Fruit fly (Drosophila melanogaster): ENCODE data around the gene CG31140.

Gene CG31140

dm6 chr3R:23915967-23916366 lies 47.0 kb upstream of the CG31140 start (continued):
- no peak for TF ChIP-seq CG30020 (tag; optimal IDR thresholded peaks at IDR 0.05)
- TF ChIP-seq Xrp1 (GFP tag; IDR thresholded peaks at IDR 0.05), result 0 out of 2 replicates have a peak, but pooled peaks have one; percentile 13
- TF ChIP-seq CG2678 (tag; optimal IDR thresholded peaks at IDR 0.05), result peak; percentile 5
- TF ChIP-seq CG1603 (tag; optimal IDR thresholded peaks at IDR 0.05), result peak; percentile 1
- no peak for TF ChIP-seq p53 (GFP tag; optimal IDR thresholded peaks at IDR 0.05)
- TF ChIP-seq Sox102F (GFP tag; optimal IDR thresholded peaks at IDR 0.05), result peak; percentile 40

DNA sequence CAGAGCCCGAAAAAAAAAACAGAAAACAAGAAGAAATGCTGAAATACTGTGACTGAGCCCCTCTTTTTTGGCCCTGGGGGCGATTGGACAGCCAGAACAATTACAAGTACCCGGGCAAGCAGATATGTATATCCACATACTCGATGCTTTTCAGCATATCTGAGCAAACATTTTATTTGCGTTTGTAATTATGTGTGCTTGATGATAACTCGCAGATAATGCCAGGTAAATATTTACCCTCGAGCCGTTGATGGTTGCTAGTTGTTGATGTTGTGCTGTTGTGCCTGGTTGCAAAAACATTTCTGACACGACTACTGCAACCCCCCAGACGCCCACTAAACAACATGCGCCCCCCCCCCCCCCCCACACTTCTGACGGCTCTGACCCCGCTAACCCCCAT lies 43.6 kb upstream of the CG31140 start:
- TF ChIP-seq CG1603 (tag; optimal IDR thresholded peaks at IDR 0.05) (peak; percentile 34), Kr (GFP tag; optimal IDR thresholded peaks at IDR 0.05) (peak; percentile 45), sr (GFP tag; IDR thresholded peaks at IDR 0.05) (peak; percentile 25; the same call in 1 of the 3 replicates), ftz-f1 (GFP tag; optimal IDR thresholded peaks at IDR 0.05) (no peak), Dip3 (GFP tag; optimal IDR thresholded peaks at IDR 0.05) (no peak), Aef1 (GFP tag; IDR thresholded peaks at IDR 0.05) (no peak), CG12299 (tag; optimal IDR thresholded peaks at IDR 0.05) (peak; percentile 21), caup (GFP tag; optimal IDR thresholded peaks at IDR 0.05; ENCODE audit: severe bottlenecking) (peak; percentile 69), Hr78 (GFP tag; optimal IDR thresholded peaks at IDR 0.05) (peak in 1 of 2 experiments; percentile 48), ttk (GFP tag; IDR thresholded peaks at IDR 0.05) (no peak), kni (GFP tag; optimal IDR thresholded peaks at IDR 0.05) (peak; percentile 30), stc (GFP tag; IDR thresholded peaks at IDR 0.05) (no peak; the same call in 1 of the 2 replicates), CG13775 (GFP tag; optimal IDR thresholded peaks at IDR 0.05) (peak; percentile 3), CG10565 (GFP tag; optimal IDR thresholded peaks at IDR 0.05) (no peak), Opbp (GFP tag; IDR thresholded peaks at IDR 0.05; ENCODE audit: partially characterized antibody) (no peak), fd64A (GFP tag; optimal IDR thresholded peaks at IDR 0.05) (peak; percentile 68), CG13123 (GFP tag; optimal IDR thresholded peaks at IDR 0.05) (peak; percentile 8), Doc2 (GFP tag; IDR thresholded peaks at IDR 0.05) (no peak), CG2202 (tag; optimal IDR thresholded peaks at IDR 0.05) (no peak), CG14860 (GFP tag; IDR thresholded peaks at IDR 0.05; ENCODE audit: partially characterized antibody) (no peak), pzg (GFP tag; optimal IDR thresholded peaks at IDR 0.05) (no peak), Side (GFP tag; optimal IDR thresholded peaks at IDR 0.05) (no peak), CG2889 (GFP tag; IDR thresholded peaks at IDR 0.05) (no peak), CG17385 (GFP tag; optimal IDR thresholded peaks at IDR 0.05) (peak; percentile 61), Camta (GFP tag; optimal IDR thresholded peaks at IDR 0.05) (no peak), Lim3 (GFP tag; IDR thresholded peaks at IDR 0.05) (no peak), CG4404 (GFP tag; IDR thresholded peaks at IDR 0.05) (no peak), nerfin-1 (tag; optimal IDR thresholded peaks at IDR 0.05) (peak; percentile 43), Neu2 (GFP tag; optimal IDR thresholded peaks at IDR 0.05; ENCODE audit: borderline replicate concordance) (no peak), Sox100B (GFP tag; optimal IDR thresholded peaks at IDR 0.05) (peak; percentile 61), wdn (GFP tag; IDR thresholded peaks at IDR 0.05) (0 out of 2 replicates have a peak, but pooled peaks have one; percentile 26), CG14667 (GFP tag; IDR thresholded peaks at IDR 0.05) (no peak), sens-2 (GFP tag; IDR thresholded peaks at IDR 0.05) (no peak), CG8290 (GFP tag; optimal IDR thresholded peaks at IDR 0.05) (no peak), CG8290 (tag; optimal IDR thresholded peaks at IDR 0.05) (peak in 1 of 2 experiments; percentile 84), tna (GFP tag; IDR thresholded peaks at IDR 0.05; ENCODE audit: partially characterized antibody) (no peak), sqz (GFP tag; optimal IDR thresholded peaks at IDR 0.05) (peak; percentile 62), H15 (GFP tag; IDR thresholded peaks at IDR 0.05) (no peak), luna (GFP tag; optimal IDR thresholded peaks at IDR 0.05) (no peak), sim (GFP tag; IDR thresholded peaks at IDR 0.05) (no peak), CG31388 (GFP tag; optimal IDR thresholded peaks at IDR 0.05) (no peak), trem (tag; optimal IDR thresholded peaks at IDR 0.05) (no peak), Sox102F (GFP tag; optimal IDR thresholded peaks at IDR 0.05) (peak; percentile 10), D19A (tag; optimal IDR thresholded peaks at IDR 0.05) (peak; percentile 4), Optix (GFP tag; IDR thresholded peaks at IDR 0.05) (no peak)

Data from whole organism, embryonic.